Worm (Caenorhabditis elegans) whole organism, early embryonic: ENCODE measurements around the gene fbxc-17.

Source experiments
- ama-1 ChIP-seq: fragments of 150-350 bp; optimal IDR thresholded peaks from 2 replicates; lab custom pipeline; 2014
- ceh-13 ChIP-seq: fragments of 200-800 bp; sonication (Bioruptor generic); optimal IDR thresholded peaks from 2 replicates; lab custom pipeline; 2018; ENCODE audit warnings: mild to moderate bottlenecking, missing genetic modification characterization, missing compliant biosample characterization
- hmg-4 ChIP-seq: fragments of 200-800 bp; sonication (Bioruptor generic); optimal IDR thresholded peaks from 2 replicates; lab custom pipeline; 2018; ENCODE audit warnings: mild to moderate bottlenecking, missing genetic modification characterization, missing compliant biosample characterization
- pes-1 ChIP-seq: fragments of 200-800 bp; sonication (Bioruptor generic); IDR thresholded peaks from 2 replicates; pipeline ENCODE4 v1.3.6; 2022; ENCODE audit warnings: missing genetic modification reagents, missing genetic modification characterization, missing compliant biosample characterization
- tbx-11 ChIP-seq: fragments of 200-800 bp; sonication (Bioruptor generic); IDR thresholded peaks from 2 replicates; pipeline ENCODE4 v1.3.6; 2022; ENCODE audit warnings: missing genetic modification characterization, missing compliant biosample characterization
- tbx-37 ChIP-seq: fragments of 200-800 bp; sonication (Bioruptor generic); conservative IDR thresholded peaks from 2 replicates; pipeline ENCODE4 v1.3.6; 2022; ENCODE audit warnings: missing genetic modification reagents, missing genetic modification characterization, missing compliant biosample characterization

DNA sequence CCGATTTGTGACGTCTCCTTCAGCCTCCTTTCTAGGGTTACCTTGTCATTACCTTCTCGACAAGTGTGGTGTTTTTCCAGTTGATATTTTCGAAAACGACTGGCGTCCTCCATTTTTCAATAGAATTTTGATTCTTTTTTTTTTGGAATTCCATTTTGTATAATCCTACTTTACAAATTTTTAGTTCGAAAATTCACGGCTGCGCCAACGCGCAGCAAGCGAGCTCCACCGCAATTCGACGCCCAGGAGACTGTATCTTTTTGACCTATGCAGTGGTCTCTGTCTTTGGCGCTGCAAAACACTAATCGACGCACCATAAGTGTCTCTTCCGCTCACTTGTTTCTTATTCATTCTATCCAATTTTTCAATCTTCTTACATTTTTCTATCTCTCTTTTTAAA, 12.3 kb upstream of the fbxc-17 start, which contains the start of gene fbxc-42:
- no peak for TF ChIP-seq hmg-4
- no peak for TF ChIP-seq tbx-37
- TF ChIP-seq pes-1 (GFP tag; lab: Robert Waterston, UW), result no peak
- TF ChIP-seq ama-1 (lab: Kevin White, UChicago), result no peak
- no peak for TF ChIP-seq ceh-13
- no peak for TF ChIP-seq tbx-11 (GFP tag; lab: Robert Waterston, UW)
